Worm (Caenorhabditis elegans): ENCODE results near the gene F54D5.17.
A peak's percentile ranks its signal among the peaks of the same experiment; 100 is the strongest.

F54D5.17 gene

DNA sequence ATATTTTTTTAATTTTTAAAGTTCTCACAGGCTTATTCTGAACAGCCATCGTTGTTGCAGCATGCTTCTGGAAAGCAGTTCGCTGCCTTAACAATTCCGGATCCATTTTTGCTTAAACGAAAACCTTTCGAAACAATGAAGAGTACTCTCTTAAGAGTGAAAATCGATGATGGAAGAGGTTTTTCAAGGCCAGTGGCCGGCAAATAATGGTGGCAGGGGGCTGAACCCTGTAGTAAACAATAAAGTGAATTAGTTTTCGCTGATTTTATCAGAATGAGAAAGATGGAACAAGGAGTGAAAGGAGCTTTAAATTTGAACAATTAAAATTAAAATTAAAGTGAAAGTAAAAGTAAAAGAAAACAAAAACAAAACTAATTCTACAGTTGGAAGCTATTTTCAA, 14.1 kb upstream of the F54D5.17 start, which contains the start of gene gtf-2E2:
Gene gtf-2E2 (minus strand): TSS at position 111 of the 400 bp plus-strand sequence.
- TF ChIP-seq tbx-2 (tag; optimal IDR thresholded peaks at IDR 0.05), result no peak
- no peak for TF ChIP-seq eor-1 (tag; optimal IDR thresholded peaks at IDR 0.05)
- no peak for TF ChIP-seq nhr-28 (tag; optimal IDR thresholded peaks at IDR 0.05)
- no peak for TF ChIP-seq daf-12 (tag; optimal IDR thresholded peaks at IDR 0.05)
- TF ChIP-seq nhr-12 (tag; optimal IDR thresholded peaks at IDR 0.05), result no peak
- TF ChIP-seq lsy-12 (tag; optimal IDR thresholded peaks at IDR 0.05), result no peak
- no peak for TF ChIP-seq R02D3.7 (tag; optimal IDR thresholded peaks at IDR 0.05)
- TF ChIP-seq egl-27 (tag; optimal IDR thresholded peaks at IDR 0.05), result no peak
- TF ChIP-seq snpc-4 (tag; optimal IDR thresholded peaks at IDR 0.05), result peak; percentile 56
- TF ChIP-seq nhr-77 (tag; optimal IDR thresholded peaks at IDR 0.05), result no peak
- no peak for TF ChIP-seq nhr-23 (tag; optimal IDR thresholded peaks at IDR 0.05)
- no peak for TF ChIP-seq ceh-9 (tag; optimal IDR thresholded peaks at IDR 0.05)
- TF ChIP-seq unc-39 (tag; optimal IDR thresholded peaks at IDR 0.05), result no peak
- TF ChIP-seq skn-1 (tag; optimal IDR thresholded peaks at IDR 0.05), result no peak
- peak; percentile 34 for TF ChIP-seq ceh-28 (tag; optimal IDR thresholded peaks at IDR 0.05)
- peak; percentile 55 for TF ChIP-seq lin-39 (tag; optimal IDR thresholded peaks at IDR 0.05)
- no peak for TF ChIP-seq ztf-4 (tag; optimal IDR thresholded peaks at IDR 0.05)
- TF ChIP-seq nhr-11 (tag; optimal IDR thresholded peaks at IDR 0.05), result no peak
- no peak for TF ChIP-seq aly-2 (tag; optimal IDR thresholded peaks at IDR 0.05)
- TF ChIP-seq elt-3 (tag; optimal IDR thresholded peaks at IDR 0.05), result no peak
- TF ChIP-seq fos-1 (tag; optimal IDR thresholded peaks at IDR 0.05), result no peak
- no peak for TF ChIP-seq nhr-237 (tag; optimal IDR thresholded peaks at IDR 0.05)
- TF ChIP-seq zag-1 (tag; optimal IDR thresholded peaks at IDR 0.05), result no peak
- peak; percentile 37 for TF ChIP-seq pha-4 (tag; optimal IDR thresholded peaks at IDR 0.05)
- TF ChIP-seq lin-15B (tag; optimal IDR thresholded peaks at IDR 0.05), result peak; percentile 31
- TF ChIP-seq nhr-25 (tag; optimal IDR thresholded peaks at IDR 0.05), result peak; percentile 10
- TF ChIP-seq nfya-1 (tag; optimal IDR thresholded peaks at IDR 0.05; ENCODE audit: insufficient read depth), result peak; percentile 44
- peak; percentile 42 for TF ChIP-seq hmg-11 (tag; optimal IDR thresholded peaks at IDR 0.05)
- no peak for TF ChIP-seq ZK546.5 (tag; optimal IDR thresholded peaks at IDR 0.05)
- no peak for TF ChIP-seq fkh-10 (GFP tag; optimal IDR thresholded peaks at IDR 0.05)
- TF ChIP-seq elt-2 (tag; optimal IDR thresholded peaks at IDR 0.05), result no peak
- peak; percentile 17 for TF ChIP-seq elt-1 (tag; optimal IDR thresholded peaks at IDR 0.05)
- TF ChIP-seq ama-1 (optimal IDR thresholded peaks at IDR 0.05), result no peak
- no peak for TF ChIP-seq nhr-76 (tag; optimal IDR thresholded peaks at IDR 0.05)

DNA sequence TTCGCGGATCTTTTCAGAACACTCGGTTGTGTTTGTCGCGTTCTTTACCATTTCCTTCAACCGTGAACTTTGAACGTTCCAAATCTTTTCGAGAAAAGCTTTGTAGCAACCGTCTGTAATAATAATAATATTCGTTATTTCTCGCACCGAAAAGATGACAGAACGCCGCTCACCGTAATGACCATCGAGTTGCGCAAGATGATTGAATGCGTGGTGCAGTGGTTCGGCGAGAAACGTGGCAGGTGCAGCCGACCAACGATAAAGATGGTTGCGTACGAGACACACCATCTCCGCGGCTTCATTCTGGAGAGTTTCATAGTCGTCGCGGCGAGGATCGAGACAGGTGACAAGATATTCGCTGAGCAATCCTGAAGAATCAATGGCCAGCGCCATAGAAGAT, 13.5 kb upstream of the F54D5.17 start:
- TF ChIP-seq sea-2 (GFP tag; optimal IDR thresholded peaks at IDR 0.05) (no peak), ceh-16 (tag; optimal IDR thresholded peaks at IDR 0.05) (no peak), hmg-11 (tag; optimal IDR thresholded peaks at IDR 0.05) (no peak)

DNA sequence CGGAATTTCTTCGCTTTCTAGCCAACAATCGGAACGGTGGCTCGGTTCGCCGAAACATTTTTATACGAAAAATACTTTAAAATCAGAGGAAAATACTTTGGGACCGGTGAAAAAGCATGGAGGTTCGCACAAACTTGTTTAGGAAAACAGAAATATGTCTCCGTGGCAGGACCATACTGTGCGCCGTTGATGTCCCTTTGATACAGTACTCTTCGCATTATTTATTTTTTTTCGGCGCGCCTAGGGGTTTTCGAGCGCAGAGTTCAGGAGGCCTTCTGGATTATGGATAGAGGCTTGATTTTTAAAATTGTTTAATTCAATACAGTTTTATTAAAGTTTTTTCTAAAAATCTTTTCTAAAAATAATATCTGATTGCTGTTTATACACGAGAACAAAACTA, 11.7 kb upstream of the F54D5.17 start, which contains the start of gene F54D5.9:
Gene F54D5.9 (minus strand): TSS at position 115 of the 400 bp plus-strand sequence.
- TF ChIP-seq tbx-2 (tag; optimal IDR thresholded peaks at IDR 0.05), result no peak
- TF ChIP-seq ama-1 (optimal IDR thresholded peaks at IDR 0.05), result peak; percentile 3

DNA sequence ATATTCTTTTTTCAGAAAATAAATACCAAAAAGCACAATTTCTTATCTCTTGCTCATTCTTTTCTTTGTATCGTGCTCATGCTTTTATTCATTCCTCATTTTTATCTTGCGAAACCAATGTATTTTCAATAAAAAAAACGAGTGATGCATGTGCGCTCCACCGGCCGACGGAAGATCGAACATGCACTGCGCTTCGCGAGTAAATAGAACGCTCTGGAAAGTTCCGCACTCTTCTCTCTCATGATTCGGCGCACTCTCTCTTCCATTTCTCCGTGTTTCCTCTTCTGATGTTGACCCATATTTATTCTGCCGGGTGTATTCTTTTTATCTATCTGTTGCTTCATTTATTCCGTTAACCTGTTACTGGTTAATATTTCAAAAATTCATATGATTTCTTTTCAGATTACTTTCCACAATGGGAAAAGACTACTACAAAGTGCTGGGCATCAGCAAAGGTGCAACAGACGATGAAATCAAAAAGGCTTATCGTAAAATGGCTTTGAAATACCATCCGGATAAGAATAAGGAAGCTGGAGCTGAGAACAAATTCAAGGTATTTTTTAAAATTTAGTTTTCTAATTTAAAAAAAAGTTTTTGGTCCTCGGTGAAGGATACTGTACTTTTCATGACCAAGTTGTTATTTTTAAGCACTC, 11.0 kb upstream of the F54D5.17 start, which contains the start of gene dnj-13:
Gene dnj-13 (plus strand): TSS at position 403 of the 653 bp plus-strand sequence.
- TF ChIP-seq pqm-1 (tag; optimal IDR thresholded peaks at IDR 0.05) (peak; percentile 79), nfya-1 (tag; optimal IDR thresholded peaks at IDR 0.05; ENCODE audit: insufficient read depth) (peak; percentile 93), elt-1 (tag; optimal IDR thresholded peaks at IDR 0.05) (peak; percentile 47), lin-39 (tag; optimal IDR thresholded peaks at IDR 0.05) (peak; percentile 71), nhr-76 (tag; optimal IDR thresholded peaks at IDR 0.05) (peak; percentile 45), nhr-25 (tag; optimal IDR thresholded peaks at IDR 0.05) (peak; percentile 91), snpc-4 (tag; optimal IDR thresholded peaks at IDR 0.05) (peak; percentile 73), pha-4 (tag; optimal IDR thresholded peaks at IDR 0.05) (peak; percentile 96), R02D3.7 (tag; optimal IDR thresholded peaks at IDR 0.05) (peak; percentile 69), unc-62 (GFP tag; optimal IDR thresholded peaks at IDR 0.05) (no peak), eor-1 (tag; optimal IDR thresholded peaks at IDR 0.05) (peak in 1 of 2 experiments; percentile 84), nhr-67 (tag; optimal IDR thresholded peaks at IDR 0.05) (no peak), fkh-2 (tag; optimal IDR thresholded peaks at IDR 0.05) (peak; percentile 75), egl-27 (tag; optimal IDR thresholded peaks at IDR 0.05) (peak; percentile 91), fkh-10 (GFP tag; optimal IDR thresholded peaks at IDR 0.05) (peak; percentile 85), jun-1 (tag; optimal IDR thresholded peaks at IDR 0.05) (peak; percentile 88), skn-1 (tag; optimal IDR thresholded peaks at IDR 0.05) (peak; percentile 68), sea-2 (GFP tag; optimal IDR thresholded peaks at IDR 0.05) (no peak), unc-39 (tag; optimal IDR thresholded peaks at IDR 0.05) (no peak), aly-2 (tag; optimal IDR thresholded peaks at IDR 0.05) (no peak), egl-5 (tag; optimal IDR thresholded peaks at IDR 0.05) (no peak), mml-1 (tag; optimal IDR thresholded peaks at IDR 0.05) (no peak), ztf-4 (tag; optimal IDR thresholded peaks at IDR 0.05) (peak; percentile 72), nhr-12 (tag; optimal IDR thresholded peaks at IDR 0.05) (no peak), nhr-23 (tag; optimal IDR thresholded peaks at IDR 0.05) (peak; percentile 98), nhr-11 (tag; optimal IDR thresholded peaks at IDR 0.05) (peak; percentile 49), lsy-12 (tag; optimal IDR thresholded peaks at IDR 0.05) (peak; percentile 98), ceh-28 (tag; optimal IDR thresholded peaks at IDR 0.05) (peak; percentile 81), daf-12 (tag; optimal IDR thresholded peaks at IDR 0.05) (no peak), fos-1 (tag; optimal IDR thresholded peaks at IDR 0.05) (peak; percentile 55), ceh-82 (tag; optimal IDR thresholded peaks at IDR 0.05) (peak; percentile 71)

Measured in whole organism, L3 larva.